Worm (Caenorhabditis elegans) whole organism, late embryonic: Measurements from ENCODE around the gene rpl-12.

ENCODE experiments used
- C38D4.7 ChIP-seq: fragments of 200-800 bp; sonication (Bioruptor generic); optimal IDR thresholded peaks from 2 replicates; lab custom pipeline; 2018; ENCODE audit warnings: mild to moderate bottlenecking, missing genetic modification characterization, moderate library complexity, missing compliant biosample characterization
- F13H6.1 ChIP-seq: sonication (generic microtip); optimal IDR thresholded peaks from 2 replicates; lab custom pipeline; 2016; ENCODE audit warnings: missing genetic modification characterization, missing compliant biosample characterization
- T23F11.4 ChIP-seq: fragments of 200-800 bp; sonication (Bioruptor generic); optimal IDR thresholded peaks from 2 replicates; lab custom pipeline; 2018; ENCODE audit warnings: mild to moderate bottlenecking, missing genetic modification characterization, missing compliant biosample characterization
- ahr-1 ChIP-seq: sonication (generic microtip); optimal IDR thresholded peaks from 2 replicates; lab custom pipeline; 2016; ENCODE audit warnings: missing genetic modification characterization, missing compliant biosample characterization
- ama-1 ChIP-seq: fragments of 150-350 bp; optimal IDR thresholded peaks from 2 replicates; lab custom pipeline; 2014
- ceh-24 ChIP-seq: sonication (generic microtip); optimal IDR thresholded peaks from 2 replicates; lab custom pipeline; 2016; ENCODE audit warnings: mild to moderate bottlenecking, missing genetic modification characterization, missing compliant biosample characterization
- ceh-6 ChIP-seq: fragments of 200-800 bp; sonication (Bioruptor generic); optimal IDR thresholded peaks from 2 replicates; lab custom pipeline; 2018; ENCODE audit warnings: mild to moderate bottlenecking, missing genetic modification characterization, missing compliant biosample characterization
- dve-1 ChIP-seq: sonication (generic microtip); optimal IDR thresholded peaks from 2 replicates; lab custom pipeline; 2017; ENCODE audit warnings: antibody characterized with exemption, mild to moderate bottlenecking, missing genetic modification characterization, missing compliant biosample characterization
- elt-2 ChIP-seq: sonication (generic microtip); optimal IDR thresholded peaks from 2 replicates; lab custom pipeline; 2016; ENCODE audit warnings: missing genetic modification reagents, missing genetic modification characterization, missing compliant biosample characterization
- ets-4 ChIP-seq: sonication (generic microtip); optimal IDR thresholded peaks from 2 replicates; lab custom pipeline; 2016; ENCODE audit warnings: missing genetic modification characterization, missing compliant biosample characterization
- eyg-1 ChIP-seq: sonication (generic microtip); optimal IDR thresholded peaks from 2 replicates; lab custom pipeline; 2016; ENCODE audit warnings: missing genotype, missing genetic modification characterization, missing compliant biosample characterization
- gmeb-2 ChIP-seq: sonication (generic microtip); optimal IDR thresholded peaks from 2 replicates; lab custom pipeline; 2016; ENCODE audit warnings: missing genetic modification characterization, inconsistent platforms, missing compliant biosample characterization
- hlh-13 ChIP-seq: fragments of 200-800 bp; sonication (Bioruptor generic); optimal IDR thresholded peaks from 2 replicates; lab custom pipeline; 2018; ENCODE audit warnings: mild to moderate bottlenecking, missing genetic modification characterization, missing compliant biosample characterization
- hlh-15 ChIP-seq: sonication (generic microtip); optimal IDR thresholded peaks from 2 replicates; lab custom pipeline; 2016; ENCODE audit warnings: missing genetic modification characterization, missing compliant biosample characterization
- hlh-30 ChIP-seq: sonication (generic microtip); optimal IDR thresholded peaks from 2 replicates; lab custom pipeline; 2017; ENCODE audit warnings: antibody characterized with exemption, missing genetic modification characterization, missing compliant biosample characterization; ENCODE audit not compliant: insufficient read depth
- hlh-6 ChIP-seq: sonication (generic microtip); optimal IDR thresholded peaks from 2 replicates; lab custom pipeline; 2016; ENCODE audit warnings: missing genotype, missing genetic modification characterization, missing compliant biosample characterization
- nfya-1 ChIP-seq: sonication (generic microtip); optimal IDR thresholded peaks from 2 replicates; lab custom pipeline; 2017; ENCODE audit warnings: missing genetic modification characterization, mild to moderate bottlenecking, missing compliant biosample characterization, antibody characterized with exemption, moderate library complexity
- nhr-11 ChIP-seq: fragments of 150-350 bp; optimal IDR thresholded peaks from 2 replicates; lab custom pipeline; 2014; ENCODE audit warnings: missing biosample characterization, missing genetic modification characterization
- npax-4 ChIP-seq: sonication (generic microtip); optimal IDR thresholded peaks from 2 replicates; lab custom pipeline; 2016; ENCODE audit warnings: missing genetic modification characterization, missing compliant biosample characterization
- pag-3 ChIP-seq: sonication (generic microtip); optimal IDR thresholded peaks from 2 replicates; lab custom pipeline; 2016; ENCODE audit warnings: missing compliant biosample characterization, missing genetic modification characterization, borderline replicate concordance
- pax-1 ChIP-seq: fragments of 150-350 bp; optimal IDR thresholded peaks from 2 replicates; lab custom pipeline; 2014; ENCODE audit warnings: missing biosample characterization, missing genetic modification characterization
- pha-2 ChIP-seq: sonication (generic microtip); optimal IDR thresholded peaks from 2 replicates; lab custom pipeline; 2017; ENCODE audit warnings: mild to moderate bottlenecking, missing genetic modification characterization, missing compliant biosample characterization
- pha-4 ChIP-seq: fragments of 150-350 bp; optimal IDR thresholded peaks from 2 replicates; lab custom pipeline; 2018; ENCODE audit warnings: missing biosample characterization, missing genetic modification reagents, missing genetic modification characterization
- pqm-1 ChIP-seq: sonication (generic microtip); optimal IDR thresholded peaks from 2 replicates; lab custom pipeline; 2016; ENCODE audit warnings: missing genetic modification characterization, missing compliant biosample characterization
- ref-2 ChIP-seq: sonication (generic microtip); optimal IDR thresholded peaks from 2 replicates; lab custom pipeline; 2016; ENCODE audit warnings: missing genetic modification characterization, missing compliant biosample characterization
- rnt-1 ChIP-seq: sonication (generic microtip); optimal IDR thresholded peaks from 2 replicates; lab custom pipeline; 2016; ENCODE audit warnings: missing genetic modification characterization, missing compliant biosample characterization
- sdc-2 ChIP-seq: sonication (generic microtip); optimal IDR thresholded peaks from 2 replicates; lab custom pipeline; 2016; ENCODE audit warnings: missing genotype, missing genetic modification characterization, missing compliant biosample characterization
- sox-2 ChIP-seq: fragments of 200-800 bp; sonication (Bioruptor generic); IDR thresholded peaks from 2 replicates; pipeline ENCODE4 v1.3.6; 2022; ENCODE audit warnings: missing genetic modification reagents, missing genetic modification characterization, missing compliant biosample characterization
- sox-4 ChIP-seq: sonication (generic microtip); optimal IDR thresholded peaks from 2 replicates; lab custom pipeline; 2017; ENCODE audit warnings: mild to moderate bottlenecking, missing genetic modification characterization, inconsistent platforms, missing compliant biosample characterization
- syd-9 ChIP-seq: sonication (generic microtip); optimal IDR thresholded peaks from 2 replicates; lab custom pipeline; 2016; ENCODE audit warnings: mild to moderate bottlenecking, missing genetic modification characterization, moderate library complexity, missing compliant biosample characterization
- tbx-2 ChIP-seq: sonication (generic microtip); optimal IDR thresholded peaks from 2 replicates; lab custom pipeline; 2016; ENCODE audit warnings: missing genetic modification characterization, missing compliant biosample characterization
- tbx-7 ChIP-seq: sonication (generic microtip); optimal IDR thresholded peaks from 2 replicates; lab custom pipeline; 2016; ENCODE audit warnings: missing genotype, missing genetic modification characterization, missing compliant biosample characterization
- ttx-3 ChIP-seq: sonication (generic microtip); optimal IDR thresholded peaks from 2 replicates; lab custom pipeline; 2016; ENCODE audit warnings: missing genetic modification reagents, missing genetic modification characterization, missing compliant biosample characterization
- unc-42 ChIP-seq: sonication (generic microtip); optimal IDR thresholded peaks from 2 replicates; lab custom pipeline; 2016; ENCODE audit warnings: missing genotype, missing genetic modification characterization, missing compliant biosample characterization
- unc-55 ChIP-seq: sonication (generic microtip); optimal IDR thresholded peaks from 2 replicates; lab custom pipeline; 2017; ENCODE audit warnings: missing biosample characterization, missing genetic modification reagents, missing genetic modification characterization
- unc-86 ChIP-seq: sonication (generic microtip); optimal IDR thresholded peaks from 2 replicates; lab custom pipeline; 2016; ENCODE audit warnings: missing genetic modification characterization, missing compliant biosample characterization
- ztf-16 ChIP-seq: sonication (generic microtip); optimal IDR thresholded peaks from 2 replicates; lab custom pipeline; 2017; ENCODE audit warnings: missing genetic modification characterization, missing compliant biosample characterization

Gene rpl-12

DNA sequence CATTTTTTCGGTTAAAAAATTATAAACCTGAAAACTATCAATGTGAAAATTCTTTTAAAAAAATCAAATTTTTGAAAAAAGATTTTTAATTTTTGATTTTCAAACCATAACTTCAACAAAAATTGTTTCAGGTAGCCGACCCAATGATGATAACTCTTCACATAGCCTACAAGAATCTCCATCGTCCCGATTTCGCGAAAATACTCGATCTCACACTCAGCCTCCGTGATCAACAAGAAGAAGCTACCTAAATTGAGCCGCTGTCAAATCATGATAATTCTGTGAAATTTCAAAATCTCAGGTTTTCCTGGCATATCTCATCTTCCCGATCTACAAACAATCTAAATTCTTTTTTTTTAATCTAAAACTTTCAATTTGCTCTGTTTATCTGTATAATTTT, 9.8 kb upstream of the rpl-12 start:
- TF ChIP-seq pha-2 (tag; lab: Kevin White, UChicago) (no peak), ref-2 (tag; lab: Kevin White, UChicago) (no peak), ama-1 (lab: Kevin White, UChicago) (no peak), hlh-6 (tag; lab: Kevin White, UChicago) (no peak), ceh-24 (no peak), pqm-1 (tag; lab: Kevin White, UChicago) (no peak), sox-2 (GFP tag; lab: Robert Waterston, UW) (no peak), tbx-7 (tag; lab: Kevin White, UChicago) (no peak), F13H6.1 (tag; lab: Kevin White, UChicago) (no peak)
- TF ChIP-seq, all 69 proteins: peak for 0

- TF ChIP-seq pqm-1 (tag; lab: Kevin White, UChicago) (no peak), unc-55 (GFP tag; lab: Kevin White, UChicago) (no peak), sdc-2 (tag; lab: Kevin White, UChicago) (no peak), hlh-30 (no peak), elt-2 (tag; lab: Kevin White, UChicago) (no peak)
Measured at ce11 chrIV:13247780-13248179, 7.3 kb upstream of the rpl-12 start.

DNA sequence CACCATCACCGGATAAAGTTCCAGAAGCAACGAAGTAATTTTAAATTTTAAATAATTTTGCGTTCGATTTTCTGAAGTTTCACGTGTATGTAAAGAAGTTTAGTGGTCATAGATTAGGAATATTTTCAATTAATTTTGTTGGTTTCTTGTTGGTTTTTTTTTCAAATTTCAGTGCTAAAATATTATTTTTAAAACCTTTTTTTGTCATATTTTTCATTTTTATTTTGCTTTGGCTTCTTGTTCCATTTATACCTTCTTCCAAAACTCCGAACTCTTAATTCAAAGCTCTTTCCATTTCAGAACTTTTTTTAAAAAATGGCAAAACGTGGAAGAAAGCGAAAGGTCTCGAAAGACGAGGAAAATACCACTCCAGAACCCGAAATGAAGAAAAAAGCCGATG, 6.5 kb upstream of the rpl-12 start, which contains the start of gene JC8.7:
Gene JC8.7, plus strand, starts transcription at position 301 of the 400 bp plus-strand sequence.
- no peak for TF ChIP-seq ahr-1 (tag; lab: Kevin White, UChicago)
- TF ChIP-seq dve-1 (tag; lab: Kevin White, UChicago), result no peak
- no peak for TF ChIP-seq pqm-1 (tag; lab: Kevin White, UChicago)
- TF ChIP-seq pag-3 (tag; lab: Kevin White, UChicago), result no peak
- TF ChIP-seq C38D4.7, result no peak
- TF ChIP-seq rnt-1 (tag; lab: Kevin White, UChicago), result no peak
- TF ChIP-seq npax-4 (tag; lab: Kevin White, UChicago), result no peak
- TF ChIP-seq ztf-16, result no peak
- TF ChIP-seq hlh-13, result no peak
- no peak for TF ChIP-seq T23F11.4 (GFP tag; lab: Kevin White, UChicago)
- TF ChIP-seq gmeb-2 (tag; lab: Kevin White, UChicago), result no peak
- TF ChIP-seq syd-9 (tag; lab: Kevin White, UChicago), result no peak
- no peak for TF ChIP-seq sox-4 (tag; lab: Kevin White, UChicago)
- TF ChIP-seq pax-1, result no peak
- TF ChIP-seq ets-4, result no peak
- no peak for TF ChIP-seq pha-4 (tag; lab: Kevin White, UChicago)

DNA sequence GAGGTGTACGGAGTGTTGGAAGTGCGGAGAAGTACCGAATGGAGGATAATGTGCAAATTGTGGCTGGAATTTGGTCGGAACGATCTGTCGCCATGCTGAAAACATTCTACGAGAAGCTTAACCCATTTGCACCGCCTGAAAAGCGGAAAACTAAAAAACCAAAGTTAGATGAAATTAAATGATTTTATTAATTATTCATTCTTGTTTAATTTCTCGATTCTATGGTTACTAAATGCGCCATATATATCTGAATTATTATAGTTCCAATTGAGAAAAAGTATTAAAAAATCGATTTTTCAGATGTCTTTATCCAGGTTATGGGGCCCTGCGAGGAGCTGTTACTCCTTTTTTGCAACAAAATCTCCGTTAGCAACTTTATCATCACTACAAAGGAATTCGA, 3.6 kb upstream of the rpl-12 start, which contains the start of gene cox-11:
Gene cox-11, plus strand, starts transcription at position 301 of the 400 bp plus-strand sequence.
- TF ChIP-seq sdc-2 (tag; lab: Kevin White, UChicago), result no peak
- no peak for TF ChIP-seq unc-55 (GFP tag; lab: Kevin White, UChicago)
- TF ChIP-seq ttx-3 (tag; lab: Kevin White, UChicago), result no peak
- TF ChIP-seq, all 69 proteins: peak for 0

ce11 chrIV:13243375-13243774, 2.9 kb upstream of the rpl-12 start, which contains the start of gene JC8.4:
TSS of gene JC8.4 (plus strand) at chrIV:13243675.
- TF ChIP-seq ahr-1 (tag; lab: Kevin White, UChicago), result no peak

- TF ChIP-seq T23F11.4 (GFP tag; lab: Kevin White, UChicago) (no peak), ama-1 (lab: Kevin White, UChicago) (no peak), unc-42 (tag; lab: Kevin White, UChicago) (no peak), nfya-1 (no peak), hlh-15 (tag; lab: Kevin White, UChicago) (no peak), tbx-2 (tag; lab: Kevin White, UChicago) (no peak), nhr-11 (tag; lab: Kevin White, UChicago) (no peak), pqm-1 (tag; lab: Kevin White, UChicago) (no peak), eyg-1 (no peak), ceh-24 (no peak), rnt-1 (tag; lab: Kevin White, UChicago) (no peak), ttx-3 (tag; lab: Kevin White, UChicago) (no peak), sox-2 (GFP tag; lab: Robert Waterston, UW) (no peak), ceh-6 (GFP tag; lab: Kevin White, UChicago) (no peak), unc-86 (tag; lab: Kevin White, UChicago) (no peak), ets-4 (no peak)
- TF ChIP-seq, all 69 proteins: peak for 0
Measured at ce11 chrIV:13241340-13241739, 889 bp upstream of the rpl-12 start.
